Fruit fly (Drosophila melanogaster) whole organism, embryonic: ENCODE data around the gene APC4.

ENCODE experiments used
- Atf3 ChIP-seq: fragments of 200-800 bp; sonication (Bioruptor generic); optimal IDR thresholded peaks from 3 replicates; lab custom pipeline; 2016; ENCODE audit warnings: missing biosample characterization, missing genetic modification characterization
- BtbVII ChIP-seq: fragments of 200-800 bp; sonication (Bioruptor generic); optimal IDR thresholded peaks from 3 replicates; lab custom pipeline; 2017; ENCODE audit warnings: missing biosample characterization, mild to moderate bottlenecking, missing genetic modification characterization
- CG11456 ChIP-seq: fragments of 200-800 bp; sonication (Bioruptor generic); IDR thresholded peaks from 3 replicates; pipeline ENCODE4 v1.3.6; 2022; ENCODE audit warnings: missing biosample characterization, missing genetic modification characterization
- CG12744 ChIP-seq: fragments of 200-800 bp; sonication (Bioruptor generic); optimal IDR thresholded peaks from 2 replicates; lab custom pipeline; 2016; ENCODE audit warnings: missing biosample characterization, missing genetic modification characterization
- CG14050 ChIP-seq: fragments of 200-800 bp; sonication (Bioruptor generic); IDR thresholded peaks from 3 replicates; pipeline ENCODE4 v1.3.6; 2022; ENCODE audit warnings: missing biosample characterization, missing genetic modification characterization
- CG14965 ChIP-seq: fragments of 200-800 bp; sonication (Bioruptor generic); optimal IDR thresholded peaks from 2 replicates; lab custom pipeline; 2016; ENCODE audit warnings: missing biosample characterization, missing genetic modification characterization, borderline replicate concordance
- CG15514 ChIP-seq: fragments of 200-800 bp; sonication (Bioruptor generic); optimal IDR thresholded peaks from 3 replicates; lab custom pipeline; 2017; ENCODE audit warnings: missing biosample characterization, missing genetic modification characterization, mild to moderate bottlenecking, moderate library complexity, missing genetic modification reagents
- CG16813 ChIP-seq: fragments of 200-800 bp; sonication (Bioruptor generic); IDR thresholded peaks from 3 replicates; pipeline ENCODE4 v1.3.6; 2022; ENCODE audit warnings: missing biosample characterization, missing genetic modification characterization; ENCODE audit not compliant: partially characterized antibody
- CG17361 ChIP-seq: fragments of 200-800 bp; sonication (Bioruptor generic); IDR thresholded peaks from 3 replicates; pipeline ENCODE4 v1.3.6; 2022; ENCODE audit warnings: missing biosample characterization, missing genetic modification characterization
- CG18619 ChIP-seq: fragments of 200-800 bp; sonication (Bioruptor generic); optimal IDR thresholded peaks from 3 replicates; lab custom pipeline; 2017; ENCODE audit warnings: missing biosample characterization, mild to moderate bottlenecking, missing genetic modification characterization
- CG32767 ChIP-seq: fragments of 200-800 bp; sonication (Bioruptor generic); IDR thresholded peaks from 2 replicates; pipeline ENCODE4 v1.3.6; 2022; ENCODE audit warnings: missing biosample characterization, missing genetic modification characterization
- CG3407 ChIP-seq: fragments of 200-800 bp; sonication (Bioruptor generic); optimal IDR thresholded peaks from 2 replicates; lab custom pipeline; 2018; ENCODE audit warnings: missing biosample characterization, mild to moderate bottlenecking, missing genetic modification characterization
- CG43689 ChIP-seq: fragments of 200-800 bp; sonication (Bioruptor generic); IDR thresholded peaks from 2 replicates; pipeline ENCODE4 v1.3.6; 2022; ENCODE audit warnings: missing biosample characterization, missing genetic modification characterization
- CG4404 ChIP-seq: fragments of 200-800 bp; sonication (Bioruptor generic); IDR thresholded peaks from 2 replicates; pipeline ENCODE4 v1.3.6; 2022; ENCODE audit warnings: missing biosample characterization, missing genetic modification characterization
- CG4424 ChIP-seq: fragments of 200-800 bp; sonication (Bioruptor generic); optimal IDR thresholded peaks from 3 replicates; lab custom pipeline; 2016; ENCODE audit warnings: missing biosample characterization, missing genetic modification characterization
- CG4707 ChIP-seq: fragments of 200-800 bp; sonication (Bioruptor generic); optimal IDR thresholded peaks from 2 replicates; lab custom pipeline; 2018; ENCODE audit warnings: missing biosample characterization, mild to moderate bottlenecking, missing genetic modification characterization, moderate library complexity
- CG4854 ChIP-seq: fragments of 200-800 bp; sonication (Bioruptor generic); optimal IDR thresholded peaks from 2 replicates; lab custom pipeline; 2016; ENCODE audit warnings: missing biosample characterization, missing genetic modification characterization, inconsistent platforms
- CG5180 ChIP-seq: fragments of 200-800 bp; sonication (Bioruptor generic); optimal IDR thresholded peaks from 3 replicates; lab custom pipeline; 2017; ENCODE audit warnings: missing biosample characterization, missing genetic modification characterization, mild to moderate bottlenecking, moderate library complexity, missing genetic modification reagents
- CG5245 ChIP-seq: fragments of 200-800 bp; sonication (Bioruptor generic); optimal IDR thresholded peaks from 3 replicates; lab custom pipeline; 2016; ENCODE audit warnings: missing biosample characterization, missing genetic modification characterization
- CG5953 ChIP-seq: fragments of 200-800 bp; sonication (Bioruptor generic); IDR thresholded peaks from 2 replicates; pipeline ENCODE4 v1.3.6; 2022; ENCODE audit warnings: missing biosample characterization, missing genetic modification characterization
- CG7357 ChIP-seq: fragments of 200-800 bp; sonication (Bioruptor generic); IDR thresholded peaks from 3 replicates; pipeline ENCODE4 v1.3.6; 2022; ENCODE audit warnings: missing biosample characterization, missing genetic modification characterization
- CG8281 ChIP-seq: fragments of 200-800 bp; sonication (Bioruptor generic); optimal IDR thresholded peaks from 2 replicates; lab custom pipeline; 2018; ENCODE audit warnings: missing biosample characterization, mild to moderate bottlenecking, missing genetic modification characterization, moderate library complexity
- CG9727 ChIP-seq: fragments of 200-800 bp; sonication (Bioruptor generic); optimal IDR thresholded peaks from 3 replicates; lab custom pipeline; 2017; ENCODE audit warnings: missing biosample characterization, mild to moderate bottlenecking, missing genetic modification characterization
- CG9817 ChIP-seq: fragments of 200-800 bp; sonication (Bioruptor generic); optimal IDR thresholded peaks from 2 replicates; lab custom pipeline; 2018; ENCODE audit warnings: missing biosample characterization, mild to moderate bottlenecking, missing genetic modification characterization, moderate library complexity
- Camta ChIP-seq: fragments of 200-800 bp; sonication (Bioruptor generic); optimal IDR thresholded peaks from 2 replicates; lab custom pipeline; 2016; ENCODE audit warnings: missing biosample characterization, missing genetic modification characterization
- D19A ChIP-seq: fragments of 200-800 bp; optimal IDR thresholded peaks from 3 replicates; lab custom pipeline; 2019; ENCODE audit warnings: missing biosample characterization, mild to moderate bottlenecking, missing genetic modification characterization, moderate library complexity
- Doc3 ChIP-seq: fragments of 200-800 bp; sonication (Bioruptor generic); IDR thresholded peaks from 3 replicates; pipeline ENCODE4 v1.3.6; 2022; ENCODE audit warnings: missing biosample characterization, missing genetic modification characterization; ENCODE audit not compliant: partially characterized antibody
- Ets65A ChIP-seq: fragments of 200-800 bp; sonication (Bioruptor generic); peaks from one replicate; lab custom pipeline; 2016; ENCODE audit warnings: missing biosample characterization, missing genetic modification characterization
- Ets97D ChIP-seq: fragments of 200-800 bp; sonication (Bioruptor generic); optimal IDR thresholded peaks from 3 replicates; lab custom pipeline; 2016; ENCODE audit warnings: missing biosample characterization, missing genetic modification characterization
- HLHmδ ChIP-seq: fragments of 200-800 bp; sonication (Bioruptor generic); optimal IDR thresholded peaks from 2 replicates; lab custom pipeline; 2018; ENCODE audit warnings: missing biosample characterization, mild to moderate bottlenecking, missing genetic modification characterization, moderate library complexity
- Hey ChIP-seq: fragments of 200-800 bp; sonication (Bioruptor generic); optimal IDR thresholded peaks from 3 replicates; lab custom pipeline; 2018; ENCODE audit warnings: missing biosample characterization, mild to moderate bottlenecking, missing genetic modification characterization
- Hr3 ChIP-seq: fragments of 200-800 bp; sonication (Bioruptor generic); optimal IDR thresholded peaks from 3 replicates; lab custom pipeline; 2016; ENCODE audit warnings: missing biosample characterization, missing genetic modification characterization
- Lim3 ChIP-seq: fragments of 200-800 bp; sonication (Bioruptor generic); IDR thresholded peaks from 2 replicates; pipeline ENCODE4 v1.3.6; 2022; ENCODE audit warnings: missing biosample characterization, missing genetic modification characterization
- Max ChIP-seq: fragments of 200-800 bp; sonication (Bioruptor generic); optimal IDR thresholded peaks from 2 replicates; lab custom pipeline; 2016; ENCODE audit warnings: missing biosample characterization, mild to moderate bottlenecking, missing genetic modification characterization
- Mes4 ChIP-seq: fragments of 200-800 bp; sonication (Bioruptor generic); optimal IDR thresholded peaks from 2 replicates; lab custom pipeline; 2016; ENCODE audit warnings: missing biosample characterization, missing genetic modification characterization
- Myb ChIP-seq: fragments of 200-800 bp; sonication (Bioruptor generic); optimal IDR thresholded peaks from 2 replicates; lab custom pipeline; 2016; ENCODE audit warnings: missing biosample characterization, missing genetic modification characterization
- Neu2 ChIP-seq: fragments of 200-800 bp; sonication (Bioruptor generic); optimal IDR thresholded peaks from 3 replicates; lab custom pipeline; 2016; ENCODE audit warnings: missing biosample characterization, missing genetic modification characterization, borderline replicate concordance
- Taf1 ChIP-seq: fragments of 200-800 bp; sonication (Bioruptor generic); IDR thresholded peaks from 2 replicates; pipeline ENCODE4 v1.3.6; 2022; ENCODE audit warnings: missing biosample characterization, missing genetic modification characterization
- Vsx1 ChIP-seq: fragments of 200-800 bp; sonication (Bioruptor generic); optimal IDR thresholded peaks from 2 replicates; lab custom pipeline; 2017; ENCODE audit warnings: missing biosample characterization, mild to moderate bottlenecking, missing genetic modification characterization, missing genetic modification reagents
- ara ChIP-seq: fragments of 200-800 bp; sonication (Bioruptor generic); IDR thresholded peaks from 2 replicates; pipeline ENCODE4 v1.3.6; 2022; ENCODE audit warnings: missing biosample characterization, missing genetic modification characterization
- corto ChIP-seq: fragments of 200-800 bp; sonication (Bioruptor generic); optimal IDR thresholded peaks from 2 replicates; lab custom pipeline; 2016; ENCODE audit warnings: missing biosample characterization, mild to moderate bottlenecking, missing genetic modification characterization, moderate library complexity
- croc ChIP-seq: fragments of 200-800 bp; sonication (Bioruptor generic); conservative IDR thresholded peaks from 3 replicates; pipeline ENCODE4 v1.3.6; 2022; ENCODE audit warnings: missing biosample characterization, missing genetic modification characterization
- dmrt99B ChIP-seq: fragments of 200-800 bp; sonication (Bioruptor generic); optimal IDR thresholded peaks from 2 replicates; lab custom pipeline; 2018; ENCODE audit warnings: missing biosample characterization, mild to moderate bottlenecking, missing genetic modification characterization, moderate library complexity
- ind ChIP-seq: fragments of 200-800 bp; sonication (Bioruptor generic); optimal IDR thresholded peaks from 3 replicates; lab custom pipeline; 2016; ENCODE audit warnings: missing biosample characterization, missing genetic modification characterization
- kni ChIP-seq: fragments of 200-800 bp; sonication (Bioruptor generic); optimal IDR thresholded peaks from 3 replicates; lab custom pipeline; 2017; ENCODE audit warnings: mild to moderate bottlenecking, missing biosample characterization, missing genetic modification reagents, missing genetic modification characterization
- org-1 ChIP-seq: fragments of 200-800 bp; sonication (Bioruptor generic); optimal IDR thresholded peaks from 2 replicates; lab custom pipeline; 2017; ENCODE audit warnings: missing biosample characterization, missing genetic modification characterization
- sob ChIP-seq: fragments of 200-800 bp; sonication (Bioruptor generic); IDR thresholded peaks from 2 replicates; pipeline ENCODE4 v1.3.6; 2022; ENCODE audit warnings: missing biosample characterization, missing genetic modification characterization
- ssp ChIP-seq: fragments of 200-800 bp; sonication (Bioruptor generic); IDR thresholded peaks from 2 replicates; pipeline ENCODE4 v1.3.6; 2022; ENCODE audit warnings: missing biosample characterization, missing genetic modification characterization
- tgo ChIP-seq: fragments of 200-800 bp; sonication (Bioruptor generic); IDR thresholded peaks from 3 replicates; pipeline ENCODE4 v1.3.6; 2022; ENCODE audit warnings: missing biosample characterization, missing genetic modification characterization
- tna ChIP-seq: fragments of 200-800 bp; sonication (Bioruptor generic); IDR thresholded peaks from 2 replicates; pipeline ENCODE4 v1.3.6; 2022; ENCODE audit warnings: missing biosample characterization, missing genetic modification characterization; ENCODE audit not compliant: partially characterized antibody

The APC4 gene

DNA sequence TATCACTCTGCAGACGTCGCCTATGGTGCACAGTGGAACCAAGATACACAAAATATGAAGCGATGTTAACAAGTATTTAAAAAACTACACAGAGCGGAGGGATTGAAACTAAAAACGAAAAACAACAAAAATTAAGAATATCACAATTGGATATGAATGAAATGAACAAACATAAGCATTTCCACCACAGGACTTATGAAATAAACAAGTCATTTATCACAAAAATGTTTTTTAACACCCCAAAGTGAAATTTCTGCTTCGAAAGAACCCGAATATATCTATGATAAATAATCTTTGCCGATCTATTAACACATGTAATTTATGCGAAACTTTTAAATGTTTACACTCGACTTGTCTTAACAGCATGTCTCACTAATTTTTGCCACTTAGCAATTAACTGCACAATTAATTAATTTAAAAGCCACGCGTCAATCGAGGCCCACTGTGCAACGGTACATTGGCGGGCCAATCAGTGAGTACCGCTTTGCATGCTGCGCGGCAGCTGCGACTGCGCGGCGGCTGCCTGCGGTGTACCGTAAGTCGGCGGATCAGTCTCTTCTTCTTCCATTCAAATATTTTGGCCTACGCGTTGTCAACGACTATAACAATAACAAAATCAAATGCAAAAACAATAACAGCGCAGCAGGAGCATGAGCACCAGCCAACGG is 40.8 kb upstream of the APC4 start (continued):
- TF ChIP-seq CG18619: peak; percentile 37
- peak; percentile 39 for TF ChIP-seq Mes4
- TF ChIP-seq Lim3 (GFP tag; lab: Robert Waterston, UW): no peak
- no peak for TF ChIP-seq CG43689 (GFP tag; lab: Robert Waterston, UW)
- no peak for TF ChIP-seq CG14050
- peak; percentile 72 for TF ChIP-seq CG9727
- peak; percentile 58 for TF ChIP-seq tgo (GFP tag; lab: Robert Waterston, UW)
- peak; percentile 31 for TF ChIP-seq CG5245
- TF ChIP-seq Ets65A: peak; percentile 39
- TF ChIP-seq CG4424 (GFP tag; lab: Kevin White, UChicago): peak; percentile 69
- TF ChIP-seq CG9817 (tag; lab: Kevin White, UChicago): no peak
- TF ChIP-seq CG16813 (GFP tag; lab: Robert Waterston, UW): no peak
- TF ChIP-seq CG4854: peak; percentile 16
- no peak for TF ChIP-seq CG12744 (GFP tag; lab: Kevin White, UChicago)
- TF ChIP-seq Doc3 (GFP tag; lab: Robert Waterston, UW): no peak
- 0 out of 2 replicates have a peak, but pooled peaks have one; percentile 38 for TF ChIP-seq CG4404
- TF ChIP-seq CG32767 (GFP tag; lab: Robert Waterston, UW): peak; percentile 25; the same call in 1 of the 2 replicates
- TF ChIP-seq Neu2 (GFP tag; lab: Kevin White, UChicago): no peak
- TF ChIP-seq CG4707 (GFP tag; lab: Kevin White, UChicago): peak; percentile 19
- TF ChIP-seq tna (GFP tag; lab: Robert Waterston, UW): no peak
- no peak for TF ChIP-seq Myb
- TF ChIP-seq CG17361: peak; percentile 75
- no peak for TF ChIP-seq CG11456 (GFP tag; lab: Robert Waterston, UW)
- no peak for TF ChIP-seq sob (GFP tag; lab: Robert Waterston, UW)
- TF ChIP-seq Atf3 (GFP tag; lab: Kevin White, UChicago): peak; percentile 20
- no peak for TF ChIP-seq HLHmδ (GFP tag; lab: Kevin White, UChicago)
- peak; percentile 49 for TF ChIP-seq Hr3 (GFP tag; lab: Kevin White, UChicago)
- peak; percentile 6 for TF ChIP-seq Ets97D
- TF ChIP-seq Camta (GFP tag; lab: Kevin White, UChicago): peak; percentile 46
- no peak for TF ChIP-seq CG14965
- peak; percentile 17 for TF ChIP-seq CG5180 (GFP tag; lab: Kevin White, UChicago)
- no peak for TF ChIP-seq corto
- TF ChIP-seq ara (GFP tag; lab: Robert Waterston, UW): 0 out of 2 replicates have a peak, but pooled peaks have one; percentile 47
- peak; percentile 62; the same call in 1 of the 3 replicates for TF ChIP-seq croc (GFP tag; lab: Robert Waterston, UW)
- TF ChIP-seq Taf1 (GFP tag; lab: Robert Waterston, UW): no peak
- peak; percentile 1 for TF ChIP-seq CG8281
- TF ChIP-seq ssp: no peak; the same call in 1 of the 2 replicates
- TF ChIP-seq CG3407: peak; percentile 44
- TF ChIP-seq org-1: peak; percentile 23
- peak; percentile 30 for TF ChIP-seq Max (GFP tag; lab: Kevin White, UChicago)
- TF ChIP-seq D19A (tag; lab: Kevin White, UChicago): peak; percentile 48
- TF ChIP-seq dmrt99B: peak; percentile 67
- TF ChIP-seq CG15514 (GFP tag; lab: Kevin White, UChicago): no peak
- TF ChIP-seq BtbVII (GFP tag; lab: Kevin White, UChicago): no peak
- no peak for TF ChIP-seq CG5953
- TF ChIP-seq Vsx1 (GFP tag; lab: Kevin White, UChicago): peak; percentile 41
- no peak for TF ChIP-seq Hey (tag; lab: Kevin White, UChicago)
- TF ChIP-seq kni (GFP tag; lab: Kevin White, UChicago): no peak
- no peak for TF ChIP-seq CG7357 (GFP tag; lab: Robert Waterston, UW)
- peak; percentile 27 for TF ChIP-seq ind (GFP tag; lab: Kevin White, UChicago)
